Fruit fly (Drosophila melanogaster) whole organism, pupa: ENCODE measurements around the gene CG5861.

Source experiments
- CG13204 ChIP-seq: fragments of 200-800 bp; sonication (Bioruptor generic); optimal IDR thresholded peaks from 2 replicates; lab custom pipeline; 2018; ENCODE audit warnings: missing biosample characterization, mild to moderate bottlenecking, missing genetic modification characterization, moderate library complexity
- CG14655 ChIP-seq: fragments of 200-800 bp; sonication (Bioruptor generic); optimal IDR thresholded peaks from 3 replicates; lab custom pipeline; 2017; ENCODE audit warnings: mild to moderate bottlenecking, missing biosample characterization, missing genetic modification reagents, missing genetic modification characterization
- CG32121 ChIP-seq: fragments of 200-800 bp; sonication (Bioruptor generic); IDR thresholded peaks from 2 replicates; pipeline ENCODE4 v1.3.6; 2022; ENCODE audit warnings: missing biosample characterization, missing genetic modification characterization
- CG4496 ChIP-seq: fragments of 200-800 bp; sonication (Bioruptor generic); IDR thresholded peaks from 3 replicates; pipeline ENCODE4 v1.3.6; 2022; ENCODE audit warnings: missing biosample characterization, missing genetic modification characterization
- Ets98B ChIP-seq: fragments of 200-800 bp; sonication (Bioruptor generic); IDR thresholded peaks from 2 replicates; pipeline ENCODE4 v1.3.6; 2022; ENCODE audit warnings: missing biosample characterization, missing genetic modification characterization
- Pif1A ChIP-seq: fragments of 200-800 bp; sonication (Bioruptor generic); optimal IDR thresholded peaks from 3 replicates; lab custom pipeline; 2016; ENCODE audit warnings: missing biosample characterization, missing genetic modification characterization
- Pif1B ChIP-seq: fragments of 200-800 bp; sonication (Bioruptor generic); optimal IDR thresholded peaks from 3 replicates; lab custom pipeline; 2016; ENCODE audit warnings: missing biosample characterization, missing genetic modification characterization
- Snoo ChIP-seq: fragments of 200-800 bp; sonication (Bioruptor generic); optimal IDR thresholded peaks from 3 replicates; lab custom pipeline; 2017; ENCODE audit warnings: missing biosample characterization, mild to moderate bottlenecking, missing genetic modification characterization, inconsistent platforms
- fd96Ca ChIP-seq: fragments of 200-800 bp; sonication (Bioruptor generic); IDR thresholded peaks from 3 replicates; pipeline ENCODE4 v1.3.6; 2022; ENCODE audit warnings: missing biosample characterization, missing genetic modification characterization

DNA sequence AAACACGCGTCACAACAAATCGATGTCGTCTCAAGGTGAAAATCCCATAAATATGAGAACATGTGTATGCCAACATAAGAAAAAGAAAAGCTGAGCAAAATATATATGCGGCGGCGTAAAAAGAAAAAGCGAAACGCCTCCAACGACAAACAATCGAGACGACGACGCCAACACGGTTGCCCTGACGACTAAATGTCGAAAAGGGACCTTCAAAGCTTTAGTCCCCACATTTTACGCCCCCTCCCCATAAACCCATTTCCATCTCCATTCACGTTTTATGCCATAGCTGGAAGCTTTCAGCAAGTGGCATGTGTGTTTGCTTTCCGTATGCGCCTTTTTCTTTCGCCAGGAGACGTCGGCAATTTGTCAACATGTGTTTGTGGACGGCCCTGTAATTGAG lies 29.2 kb downstream of the CG5861 start:
- no peak for TF ChIP-seq CG32121 (GFP tag; lab: Robert Waterston, UW)
- TF ChIP-seq fd96Ca (GFP tag; lab: Robert Waterston, UW), result no peak
- TF ChIP-seq CG13204 (GFP tag; lab: Kevin White, UChicago), result no peak
- no peak for TF ChIP-seq Snoo (tag; lab: Kevin White, UChicago)
- no peak for TF ChIP-seq Ets98B (GFP tag; lab: Robert Waterston, UW)
- TF ChIP-seq Pif1A, result no peak
- no peak for TF ChIP-seq CG4496 (GFP tag; lab: Robert Waterston, UW)
- no peak for TF ChIP-seq CG14655 (GFP tag; lab: Kevin White, UChicago)
- TF ChIP-seq Pif1B (GFP tag; lab: Kevin White, UChicago), result no peak
